Worm (Caenorhabditis elegans): ENCODE data around the gene trpp-9.

trpp-9 gene

DNA sequence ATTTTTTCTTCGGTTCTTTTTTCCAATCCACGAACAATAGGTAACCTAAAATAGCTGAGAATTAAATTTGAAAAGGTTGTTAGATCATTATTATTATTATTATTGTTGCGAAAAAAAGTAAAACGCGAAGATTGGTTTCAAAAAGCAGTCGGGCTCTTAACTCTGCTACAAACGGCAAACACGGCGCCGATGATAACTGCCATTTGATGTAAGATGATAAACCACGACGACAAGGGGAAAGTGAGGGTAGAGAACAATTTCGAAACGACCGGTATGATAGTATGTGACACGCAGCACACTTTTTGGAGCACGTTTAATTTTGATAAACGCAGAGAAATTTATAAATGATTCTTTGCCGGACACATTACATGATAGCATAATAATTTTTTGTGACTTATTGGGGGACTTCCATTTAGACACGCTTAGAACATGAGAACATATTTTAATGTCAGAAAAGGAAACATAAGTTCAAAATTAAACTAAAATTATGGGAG, 44.7 kb upstream of the trpp-9 start, which contains the start of gene hpo-34 (continued):
- no peak for TF ChIP-seq R02D3.7 (tag; optimal IDR thresholded peaks at IDR 0.05)
- TF ChIP-seq hlh-11 (tag; optimal IDR thresholded peaks at IDR 0.05) = peak; percentile 85
- TF ChIP-seq D1046.2 (GFP tag; IDR thresholded peaks at IDR 0.05) = no peak
- no peak for TF ChIP-seq zfp-2 (tag; optimal IDR thresholded peaks at IDR 0.05)
- TF ChIP-seq nhr-111 (GFP tag; optimal IDR thresholded peaks at IDR 0.05) = no peak
- TF ChIP-seq set-16 (GFP tag; IDR thresholded peaks at IDR 0.05) = no peak
- TF ChIP-seq ZK546.5 (tag; optimal IDR thresholded peaks at IDR 0.05) = no peak
- TF ChIP-seq dpl-1 (GFP tag; optimal IDR thresholded peaks at IDR 0.05) = no peak
- TF ChIP-seq nhr-237 (tag; optimal IDR thresholded peaks at IDR 0.05) = no peak
- TF ChIP-seq madf-9 (GFP tag; conservative IDR thresholded peaks at IDR 0.05) = no peak
- no peak for TF ChIP-seq unc-130 (GFP tag; optimal IDR thresholded peaks at IDR 0.05)
- no peak for TF ChIP-seq mep-1 (tag; optimal IDR thresholded peaks at IDR 0.05)
- TF ChIP-seq attf-4 (tag; optimal IDR thresholded peaks at IDR 0.05) = no peak
- peak; percentile 59 for TF ChIP-seq mes-2 (tag; optimal IDR thresholded peaks at IDR 0.05; ENCODE audit: poor library complexity, severe bottlenecking)
- no peak for TF ChIP-seq lin-39 (tag; optimal IDR thresholded peaks at IDR 0.05)
- TF ChIP-seq arid-1 (GFP tag; conservative IDR thresholded peaks at IDR 0.05) = no peak
- no peak for TF ChIP-seq Y75B8A.6 (GFP tag; IDR thresholded peaks at IDR 0.05)
- TF ChIP-seq fos-1 (tag; optimal IDR thresholded peaks at IDR 0.05) = no peak
- peak in 1 of 2 experiments; percentile 56 for TF ChIP-seq mdl-1 (tag; optimal IDR thresholded peaks at IDR 0.05)
- no peak for TF ChIP-seq unc-39 (tag; optimal IDR thresholded peaks at IDR 0.05)
- TF ChIP-seq nhr-11 (tag; optimal IDR thresholded peaks at IDR 0.05) = no peak
- TF ChIP-seq nhr-48 (tag; optimal IDR thresholded peaks at IDR 0.05) = peak; percentile 41
- peak; percentile 77 for TF ChIP-seq nhr-102 (tag; optimal IDR thresholded peaks at IDR 0.05)
- TF ChIP-seq daf-16 (GFP tag; optimal IDR thresholded peaks at IDR 0.05) = no peak
- TF ChIP-seq daf-16 (tag; optimal IDR thresholded peaks at IDR 0.05) = peak; percentile 87
- TF ChIP-seq dmd-6 (GFP tag; IDR thresholded peaks at IDR 0.05) = peak; percentile 88
- TF ChIP-seq snpc-4 (tag; optimal IDR thresholded peaks at IDR 0.05) = no peak
- peak; percentile 41 for TF ChIP-seq T20F7.1 (GFP tag; optimal IDR thresholded peaks at IDR 0.05)
- TF ChIP-seq zfp-3 (GFP tag; conservative IDR thresholded peaks at IDR 0.05) = no peak
- no peak for TF ChIP-seq nhr-10 (tag; optimal IDR thresholded peaks at IDR 0.05)
- TF ChIP-seq nhr-76 (tag; optimal IDR thresholded peaks at IDR 0.05) = no peak
- TF ChIP-seq jun-1 (tag; optimal IDR thresholded peaks at IDR 0.05) = no peak
- no peak for TF ChIP-seq tag-97 (GFP tag; IDR thresholded peaks at IDR 0.05)
- no peak for TF ChIP-seq F10B5.3 (tag; optimal IDR thresholded peaks at IDR 0.05)
- no peak for TF ChIP-seq ces-1 (GFP tag; optimal IDR thresholded peaks at IDR 0.05)
- no peak for TF ChIP-seq lin-15B (tag; optimal IDR thresholded peaks at IDR 0.05)
- no peak for TF ChIP-seq spr-1 (tag; optimal IDR thresholded peaks at IDR 0.05)
- no peak for TF ChIP-seq F44E2.7 (GFP tag; IDR thresholded peaks at IDR 0.05)
- TF ChIP-seq ceh-32 (tag; optimal IDR thresholded peaks at IDR 0.05; ENCODE audit: poor library complexity) = no peak
- TF ChIP-seq saeg-2 (GFP tag; IDR thresholded peaks at IDR 0.05) = no peak
- TF ChIP-seq nhr-41 (GFP tag; IDR thresholded peaks at IDR 0.05) = 0 out of 2 replicates have a peak, but pooled peaks have one; percentile 20
- peak in 1 of 2 experiments; percentile 15 for TF ChIP-seq hif-1 (tag; optimal IDR thresholded peaks at IDR 0.05)
- no peak for TF ChIP-seq ZK337.2 (GFP tag; IDR thresholded peaks at IDR 0.05)
- TF ChIP-seq vab-7 (GFP tag; IDR thresholded peaks at IDR 0.05) = no peak
- no peak for TF ChIP-seq F49E8.2 (tag; optimal IDR thresholded peaks at IDR 0.05; ENCODE audit: borderline replicate concordance)
- no peak for TF ChIP-seq pha-4 (GFP tag; IDR thresholded peaks at IDR 0.05)
- TF ChIP-seq pha-4 (tag; optimal IDR thresholded peaks at IDR 0.05) = no peak
- TF ChIP-seq hmg-1.1 (GFP tag; IDR thresholded peaks at IDR 0.05) = no peak
- no peak for TF ChIP-seq nhr-42 (GFP tag; IDR thresholded peaks at IDR 0.05)
- no peak for TF ChIP-seq lin-1 (GFP tag; IDR thresholded peaks at IDR 0.05)
- TF ChIP-seq aha-1 (tag) = no peak
- no peak for TF ChIP-seq gei-8 (GFP tag; optimal IDR thresholded peaks at IDR 0.05)
- TF ChIP-seq ceh-44 (GFP tag; IDR thresholded peaks at IDR 0.05) = no peak
